Worm (Caenorhabditis elegans) whole organism, late embryonic: ENCODE measurements around the gene M04B2.7.

Experiments used
- eyg-1 ChIP-seq: sonication (generic microtip); optimal IDR thresholded peaks from 2 replicates; lab custom pipeline; 2016; ENCODE audit warnings: missing genotype, missing genetic modification characterization, missing compliant biosample characterization
- hlh-8 ChIP-seq: sonication (generic microtip); optimal IDR thresholded peaks from 2 replicates; lab custom pipeline; 2016; ENCODE audit warnings: missing genotype, missing genetic modification characterization, missing compliant biosample characterization
- lim-6 ChIP-seq: sonication (generic microtip); optimal IDR thresholded peaks from 2 replicates; lab custom pipeline; 2016; ENCODE audit warnings: missing genetic modification characterization, missing compliant biosample characterization
- nfya-1 ChIP-seq: sonication (generic microtip); optimal IDR thresholded peaks from 2 replicates; lab custom pipeline; 2017; ENCODE audit warnings: missing genetic modification characterization, mild to moderate bottlenecking, missing compliant biosample characterization, antibody characterized with exemption, moderate library complexity
- npax-4 ChIP-seq: sonication (generic microtip); optimal IDR thresholded peaks from 2 replicates; lab custom pipeline; 2016; ENCODE audit warnings: missing genetic modification characterization, missing compliant biosample characterization
- pax-1 ChIP-seq: fragments of 150-350 bp; optimal IDR thresholded peaks from 2 replicates; lab custom pipeline; 2014; ENCODE audit warnings: missing biosample characterization, missing genetic modification characterization
- ref-2 ChIP-seq: sonication (generic microtip); optimal IDR thresholded peaks from 2 replicates; lab custom pipeline; 2016; ENCODE audit warnings: missing genetic modification characterization, missing compliant biosample characterization
- syd-9 ChIP-seq: sonication (generic microtip); optimal IDR thresholded peaks from 2 replicates; lab custom pipeline; 2016; ENCODE audit warnings: mild to moderate bottlenecking, missing genetic modification characterization, moderate library complexity, missing compliant biosample characterization
- tbx-2 ChIP-seq: sonication (generic microtip); optimal IDR thresholded peaks from 2 replicates; lab custom pipeline; 2016; ENCODE audit warnings: missing genetic modification characterization, missing compliant biosample characterization
- unc-3 ChIP-seq, 2 experiments: fragments of 200-800 bp in 1 of 2; sonication (Bioruptor generic) in 1 of 2; sonication (generic microtip) in 1 of 2; conservative IDR thresholded peaks in 1 of 2; optimal IDR thresholded peaks in 1 of 2; 2 replicates each; pipeline versions ENCODE4 v1.3.6 to Lab custom; 2016 to 2022; ENCODE audit warnings: missing compliant biosample characterization in 2 of 2, missing genetic modification characterization in 2 of 2, missing genetic modification reagents in 1 of 2
- zip-5 ChIP-seq: sonication (generic microtip); optimal IDR thresholded peaks from 2 replicates; lab custom pipeline; 2016; ENCODE audit warnings: missing genetic modification characterization, missing compliant biosample characterization

ce11 chrIV:11548671-11549070 lies at the start of gene M04B2.7:
- TF ChIP-seq pax-1 (tag; lab: Kevin White, UChicago) (no peak), syd-9 (tag; lab: Kevin White, UChicago) (no peak), tbx-2 (tag; lab: Kevin White, UChicago) (no peak), eyg-1 (tag; lab: Kevin White, UChicago) (no peak), lim-6 (tag; lab: Kevin White, UChicago) (no peak), unc-3 (GFP tag; conservative IDR thresholded peaks at IDR 0.05; lab: Robert Waterston, UW) (no peak), unc-3 (tag; optimal IDR thresholded peaks at IDR 0.05; lab: Kevin White, UChicago) (no peak), hlh-8 (tag; lab: Kevin White, UChicago) (no peak), npax-4 (tag; lab: Kevin White, UChicago) (no peak), ref-2 (no peak), zip-5 (tag; lab: Kevin White, UChicago) (no peak), nfya-1 (tag; lab: Kevin White, UChicago) (no peak)
